Fruit fly (Drosophila melanogaster): ENCODE data around the gene bab2.

DNA sequence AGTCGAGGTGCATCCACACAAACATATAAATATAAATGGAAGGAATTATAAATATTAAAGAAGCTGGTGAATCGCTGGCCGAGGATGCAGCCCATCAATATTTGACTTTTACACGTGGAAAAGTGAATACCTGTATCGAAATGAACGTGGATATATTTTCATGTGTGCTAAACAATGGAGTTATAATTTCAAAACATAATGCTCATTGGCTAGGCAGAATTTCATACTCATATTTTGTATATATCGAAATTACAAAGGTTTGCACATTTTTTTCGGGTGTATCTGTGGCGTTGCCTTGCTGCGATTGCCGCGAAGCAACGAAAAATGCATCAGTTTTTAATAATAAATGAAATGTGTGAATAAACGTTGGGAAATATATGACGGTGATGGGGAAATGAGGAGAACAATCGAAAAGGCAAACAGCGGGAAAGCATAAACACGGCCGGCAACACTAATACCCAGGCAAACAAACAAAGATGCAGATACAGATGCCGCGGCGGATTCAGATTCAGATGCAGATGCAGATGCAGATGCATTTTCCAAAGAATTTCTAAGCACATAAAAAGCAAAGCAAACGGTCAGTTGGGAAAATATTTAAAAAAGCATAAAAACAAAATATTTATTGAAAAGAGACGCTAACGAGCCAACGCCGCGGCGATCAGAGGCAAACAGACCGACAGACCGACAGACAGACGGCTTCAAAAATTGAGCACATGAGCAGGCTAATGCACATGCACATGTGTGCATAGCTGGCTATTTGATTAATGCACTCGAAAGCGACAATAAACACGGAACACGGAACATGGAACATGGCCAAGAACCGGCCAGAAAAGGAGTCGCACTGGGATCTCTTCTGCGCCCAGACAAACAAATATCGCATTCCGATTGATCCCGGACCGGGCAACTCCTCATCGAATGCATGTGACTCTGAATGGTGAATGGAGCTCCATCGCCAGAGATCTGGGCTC lies 79.8 kb downstream of the bab2 start:
- TF ChIP-seq tj (GFP tag; optimal IDR thresholded peaks at IDR 0.05) (no peak), Hr96 (GFP tag; optimal IDR thresholded peaks at IDR 0.05) (no peak), cic (GFP tag; optimal IDR thresholded peaks at IDR 0.05) (no peak), CG5204 (GFP tag; optimal IDR thresholded peaks at IDR 0.05) (no peak), CG12768 (GFP tag; optimal IDR thresholded peaks at IDR 0.05) (no peak), CG33017 (tag; optimal IDR thresholded peaks at IDR 0.05) (no peak)
